Worm (Caenorhabditis elegans) whole organism, L2 larva: ENCODE measurements around the gene math-4.

Source experiments
- ZK546.5 ChIP-seq: sonication (generic microtip); optimal IDR thresholded peaks from 2 replicates; lab custom pipeline; 2017; ENCODE audit warnings: missing biosample characterization, missing genetic modification characterization
- blmp-1 ChIP-seq: sonication (generic microtip); optimal IDR thresholded peaks from 2 replicates; lab custom pipeline; 2017; ENCODE audit warnings: missing genetic modification characterization, mild to moderate bottlenecking, missing compliant biosample characterization, antibody characterized with exemption, moderate library complexity; ENCODE audit not compliant: insufficient read depth
- fos-1 ChIP-seq: fragments of 150-350 bp; optimal IDR thresholded peaks from 2 replicates; lab custom pipeline; 2014; ENCODE audit warnings: missing biosample characterization, missing genetic modification characterization
- lsy-2 ChIP-seq, 2 experiments: fragments of 150-350 bp in 1 of 2; sonication (generic microtip) in 1 of 2; optimal IDR thresholded peaks; 2 replicates each; lab custom pipeline; 2014 to 2017; ENCODE audit warnings: missing biosample characterization in 2 of 2, missing genetic modification characterization in 2 of 2
- mab-5 ChIP-seq: fragments of 150-350 bp; optimal IDR thresholded peaks from 2 replicates; lab custom pipeline; 2014; ENCODE audit warnings: missing biosample characterization, missing genetic modification characterization
- nhr-23 ChIP-seq: fragments of 150-350 bp; optimal IDR thresholded peaks from 2 replicates; lab custom pipeline; 2014; ENCODE audit warnings: missing biosample characterization, missing genetic modification reagents, missing genetic modification characterization
- snpc-4 ChIP-seq: fragments of 150-350 bp; optimal IDR thresholded peaks from 2 replicates; lab custom pipeline; 2014; ENCODE audit warnings: missing biosample characterization, missing genetic modification characterization
- unc-55 ChIP-seq: fragments of 150-350 bp; sonication (generic microtip); optimal IDR thresholded peaks from 3 replicates; lab custom pipeline; 2014; ENCODE audit warnings: missing biosample characterization, missing genetic modification reagents, missing genetic modification characterization
- unc-62 ChIP-seq: fragments of 150-350 bp; optimal IDR thresholded peaks from 2 replicates; lab custom pipeline; 2014; ENCODE audit warnings: missing biosample characterization, missing genetic modification reagents, missing genetic modification characterization

DNA sequence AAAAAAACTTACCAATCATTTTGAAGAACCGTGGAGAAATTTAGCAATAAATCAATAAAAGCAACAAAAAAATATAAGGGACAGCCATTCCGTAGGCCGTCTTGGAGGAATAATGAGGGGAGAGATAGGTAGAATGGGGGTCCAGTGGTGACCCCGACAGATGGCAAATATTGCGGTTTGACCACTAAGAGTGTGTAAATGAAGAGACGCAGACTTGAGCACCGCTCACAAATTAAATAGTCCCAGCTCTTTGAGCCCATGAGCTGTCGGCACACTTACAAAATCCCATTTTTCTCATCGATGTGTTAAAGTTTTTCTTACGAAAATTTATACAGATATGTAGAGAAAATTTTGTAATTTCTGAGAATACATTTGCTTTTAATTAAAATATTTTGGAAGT, 38.4 kb upstream of the math-4 start, which contains the start of gene fbxa-3:
- TF ChIP-seq unc-55 (GFP tag; lab: Kevin White, UChicago) (no peak), nhr-23 (no peak), snpc-4 (tag; lab: Kevin White, UChicago) (no peak), unc-62 (GFP tag; lab: Kevin White, UChicago) (no peak), fos-1 (tag; lab: Kevin White, UChicago) (no peak), ZK546.5 (tag; lab: Kevin White, UChicago) (no peak), blmp-1 (tag; lab: Kevin White, UChicago) (no peak), mab-5 (tag; lab: Kevin White, UChicago) (no peak), lsy-2 (tag; optimal IDR thresholded peaks at IDR 0.05; lab: Kevin White, UChicago) (no peak)
